Worm (Caenorhabditis elegans) whole organism, mixed stage, embryonic: Measurements from ENCODE around the gene T14G12.6.

ENCODE experiments used
- M03D4.4 ChIP-seq: sonication (generic microtip); optimal IDR thresholded peaks from 2 replicates; lab custom pipeline; 2017; ENCODE audit warnings: mild to moderate bottlenecking, missing genetic modification characterization, missing compliant biosample characterization
- bed-3 ChIP-seq: fragments of 200-800 bp; sonication (Bioruptor generic); optimal IDR thresholded peaks from 3 replicates; lab custom pipeline; 2018; ENCODE audit warnings: mild to moderate bottlenecking, missing genetic modification characterization, moderate library complexity, missing compliant biosample characterization
- blmp-1 ChIP-seq: fragments of 150-350 bp; optimal IDR thresholded peaks from 2 replicates; lab custom pipeline; 2014; ENCODE audit warnings: missing biosample characterization, missing genetic modification characterization
- ceh-39 ChIP-seq: fragments of 150-350 bp; optimal IDR thresholded peaks from 2 replicates; lab custom pipeline; 2014; ENCODE audit warnings: missing biosample characterization, missing genetic modification characterization
- ceh-43 ChIP-seq: fragments of 200-800 bp; sonication (Bioruptor generic); optimal IDR thresholded peaks from 2 replicates; lab custom pipeline; 2018; ENCODE audit warnings: mild to moderate bottlenecking, missing genetic modification characterization, moderate library complexity, missing compliant biosample characterization
- ceh-83 ChIP-seq: fragments of 200-800 bp; sonication (Bioruptor generic); optimal IDR thresholded peaks from 2 replicates; lab custom pipeline; 2018; ENCODE audit warnings: mild to moderate bottlenecking, missing genetic modification characterization, missing compliant biosample characterization
- ces-1 ChIP-seq: fragments of 150-350 bp; optimal IDR thresholded peaks from 2 replicates; lab custom pipeline; 2014; ENCODE audit warnings: missing biosample characterization, missing genetic modification reagents, missing genetic modification characterization
- cnd-1 ChIP-seq: fragments of 200-800 bp; sonication (Bioruptor generic); optimal IDR thresholded peaks from 2 replicates; lab custom pipeline; 2018; ENCODE audit warnings: mild to moderate bottlenecking, missing genetic modification characterization, missing compliant biosample characterization
- drap-1 ChIP-seq: fragments of 200-800 bp; sonication (Bioruptor generic); optimal IDR thresholded peaks from 3 replicates; lab custom pipeline; 2018; ENCODE audit warnings: mild to moderate bottlenecking, missing genetic modification characterization, missing compliant biosample characterization
- elt-1 ChIP-seq: sonication (generic microtip); optimal IDR thresholded peaks from 2 replicates; lab custom pipeline; 2017; ENCODE audit warnings: missing genetic modification characterization, mild to moderate bottlenecking, missing compliant biosample characterization, antibody characterized with exemption, moderate library complexity, borderline replicate concordance; ENCODE audit not compliant: insufficient read depth
- elt-3 ChIP-seq: fragments of 150-350 bp; optimal IDR thresholded peaks from 2 replicates; lab custom pipeline; 2014; ENCODE audit warnings: missing biosample characterization, missing genetic modification characterization
- flh-1 ChIP-seq: fragments of 200-800 bp; sonication (Bioruptor generic); optimal IDR thresholded peaks from 2 replicates; lab custom pipeline; 2018; ENCODE audit warnings: mild to moderate bottlenecking, missing genetic modification characterization, moderate library complexity, missing compliant biosample characterization
- ham-2 ChIP-seq: fragments of 200-800 bp; sonication (Bioruptor generic); optimal IDR thresholded peaks from 2 replicates; lab custom pipeline; 2018; ENCODE audit warnings: mild to moderate bottlenecking, missing genetic modification characterization, missing compliant biosample characterization
- hlh-1 ChIP-seq: fragments of 150-350 bp; optimal IDR thresholded peaks from 2 replicates; lab custom pipeline; 2014; ENCODE audit warnings: missing biosample characterization, missing genetic modification reagents, missing genetic modification characterization
- lin-13 ChIP-seq: fragments of 150-350 bp; optimal IDR thresholded peaks from 2 replicates; lab custom pipeline; 2014; ENCODE audit warnings: missing biosample characterization, missing genetic modification characterization
- lin-32 ChIP-seq: fragments of 200-800 bp; sonication (Bioruptor generic); optimal IDR thresholded peaks from 2 replicates; lab custom pipeline; 2018; ENCODE audit warnings: mild to moderate bottlenecking, missing genetic modification characterization, missing compliant biosample characterization
- lsy-2 ChIP-seq: fragments of 150-350 bp; optimal IDR thresholded peaks from 2 replicates; lab custom pipeline; 2014; ENCODE audit warnings: missing biosample characterization, missing genetic modification characterization
- mab-5 ChIP-seq: fragments of 150-350 bp; optimal IDR thresholded peaks from 2 replicates; lab custom pipeline; 2014; ENCODE audit warnings: missing biosample characterization, missing genetic modification characterization
- mep-1 ChIP-seq: fragments of 150-350 bp; optimal IDR thresholded peaks from 2 replicates; lab custom pipeline; 2017; ENCODE audit warnings: missing biosample characterization, missing genetic modification reagents, missing genetic modification characterization, inconsistent platforms
- mls-2 ChIP-seq: sonication (generic microtip); optimal IDR thresholded peaks from 2 replicates; lab custom pipeline; 2016; ENCODE audit warnings: mild to moderate bottlenecking, missing genetic modification characterization, moderate library complexity, missing compliant biosample characterization
- nhr-12 ChIP-seq: fragments of 150-350 bp; optimal IDR thresholded peaks from 2 replicates; lab custom pipeline; 2014; ENCODE audit warnings: missing biosample characterization, missing genetic modification characterization
- nhr-2 ChIP-seq: fragments of 150-350 bp; optimal IDR thresholded peaks from 2 replicates; lab custom pipeline; 2014; ENCODE audit warnings: missing biosample characterization, missing genetic modification characterization
- nhr-237 ChIP-seq: fragments of 150-350 bp; optimal IDR thresholded peaks from 2 replicates; lab custom pipeline; 2014; ENCODE audit warnings: missing biosample characterization, missing genetic modification characterization
- nhr-28 ChIP-seq: fragments of 150-350 bp; optimal IDR thresholded peaks from 2 replicates; lab custom pipeline; 2014; ENCODE audit warnings: missing biosample characterization, missing genetic modification characterization
- nhr-76 ChIP-seq: sonication (generic microtip); optimal IDR thresholded peaks from 2 replicates; lab custom pipeline; 2017; ENCODE audit warnings: missing biosample characterization, missing genetic modification characterization
- pha-4 ChIP-seq: fragments of 150-350 bp; optimal IDR thresholded peaks from 2 replicates; lab custom pipeline; 2018; ENCODE audit warnings: missing biosample characterization, missing genetic modification reagents, missing genetic modification characterization
- sem-2 ChIP-seq: fragments of 200-800 bp; sonication (Bioruptor generic); optimal IDR thresholded peaks from 2 replicates; lab custom pipeline; 2018; ENCODE audit warnings: mild to moderate bottlenecking, missing genetic modification characterization, missing compliant biosample characterization
- snpc-4 ChIP-seq: fragments of 150-350 bp; optimal IDR thresholded peaks from 2 replicates; lab custom pipeline; 2014; ENCODE audit warnings: missing biosample characterization, missing genetic modification characterization
- sptf-1 ChIP-seq: sonication (generic microtip); optimal IDR thresholded peaks from 2 replicates; lab custom pipeline; 2017; ENCODE audit warnings: mild to moderate bottlenecking, missing genetic modification characterization, moderate library complexity, missing compliant biosample characterization
- tbx-8 ChIP-seq: fragments of 200-800 bp; sonication (Bioruptor generic); optimal IDR thresholded peaks from 2 replicates; lab custom pipeline; 2018; ENCODE audit warnings: mild to moderate bottlenecking, missing genetic modification characterization, moderate library complexity, missing compliant biosample characterization
- unc-120 ChIP-seq: sonication (generic microtip); optimal IDR thresholded peaks from 2 replicates; lab custom pipeline; 2017; ENCODE audit warnings: missing genetic modification characterization, missing compliant biosample characterization; ENCODE audit not compliant: poor library complexity, severe bottlenecking
- unc-39 ChIP-seq: fragments of 150-350 bp; optimal IDR thresholded peaks from 2 replicates; lab custom pipeline; 2014; ENCODE audit warnings: missing biosample characterization, missing genetic modification characterization
- unc-62 ChIP-seq: fragments of 150-350 bp; optimal IDR thresholded peaks from 2 replicates; lab custom pipeline; 2014; ENCODE audit warnings: missing biosample characterization, missing genetic modification reagents, missing genetic modification characterization
- zip-8 ChIP-seq: fragments of 150-350 bp; optimal IDR thresholded peaks from 2 replicates; lab custom pipeline; 2014; ENCODE audit warnings: missing biosample characterization, missing genetic modification characterization
- ztf-11 ChIP-seq: fragments of 150-350 bp; optimal IDR thresholded peaks from 2 replicates; lab custom pipeline; 2014; ENCODE audit warnings: missing biosample characterization, missing genetic modification characterization

Gene T14G12.6

ce11 chrX:3792715-3793114 lies 33.5 kb upstream of the T14G12.6 start, which contains the start of gene idpp-5:
Gene idpp-5, minus strand, starts transcription at chrX:3792815.
- TF ChIP-seq snpc-4 (tag; lab: Kevin White, UChicago): no peak
- no peak for TF ChIP-seq tbx-8 (GFP tag; lab: Kevin White, UChicago)
- TF ChIP-seq flh-1 (GFP tag; lab: Kevin White, UChicago): no peak
- TF ChIP-seq nhr-28 (tag; lab: Kevin White, UChicago): no peak
- no peak for TF ChIP-seq nhr-237 (tag; lab: Kevin White, UChicago)
- TF ChIP-seq nhr-2: no peak
- TF ChIP-seq bed-3 (GFP tag; lab: Kevin White, UChicago): no peak
- TF ChIP-seq unc-62: no peak
- TF ChIP-seq sem-2 (GFP tag; lab: Kevin White, UChicago): no peak
- no peak for TF ChIP-seq mep-1
- TF ChIP-seq M03D4.4 (tag; lab: Kevin White, UChicago): no peak
- TF ChIP-seq elt-3 (tag; lab: Kevin White, UChicago): no peak
- TF ChIP-seq unc-120 (tag; lab: Kevin White, UChicago): no peak
- TF ChIP-seq nhr-12 (tag; lab: Kevin White, UChicago): no peak
- TF ChIP-seq ces-1 (GFP tag; lab: Kevin White, UChicago): no peak
- TF ChIP-seq lsy-2 (tag; lab: Kevin White, UChicago): no peak
- no peak for TF ChIP-seq nhr-76 (tag; lab: Kevin White, UChicago)

ce11 chrX:3791098-3791497 lies 31.9 kb upstream of the T14G12.6 start:
- no peak for TF ChIP-seq drap-1
- no peak for TF ChIP-seq flh-1 (GFP tag; lab: Kevin White, UChicago)
- no peak for TF ChIP-seq blmp-1 (tag; lab: Kevin White, UChicago)
- TF ChIP-seq ham-2 (GFP tag; lab: Kevin White, UChicago): no peak
- no peak for TF ChIP-seq lin-32
- TF ChIP-seq nhr-12 (tag; lab: Kevin White, UChicago): no peak
- no peak for TF ChIP-seq mls-2
- TF ChIP-seq nhr-237 (tag; lab: Kevin White, UChicago): no peak
- TF ChIP-seq unc-62: no peak
- TF ChIP-seq cnd-1 (tag; lab: Kevin White, UChicago): no peak
- no peak for TF ChIP-seq M03D4.4 (tag; lab: Kevin White, UChicago)

DNA sequence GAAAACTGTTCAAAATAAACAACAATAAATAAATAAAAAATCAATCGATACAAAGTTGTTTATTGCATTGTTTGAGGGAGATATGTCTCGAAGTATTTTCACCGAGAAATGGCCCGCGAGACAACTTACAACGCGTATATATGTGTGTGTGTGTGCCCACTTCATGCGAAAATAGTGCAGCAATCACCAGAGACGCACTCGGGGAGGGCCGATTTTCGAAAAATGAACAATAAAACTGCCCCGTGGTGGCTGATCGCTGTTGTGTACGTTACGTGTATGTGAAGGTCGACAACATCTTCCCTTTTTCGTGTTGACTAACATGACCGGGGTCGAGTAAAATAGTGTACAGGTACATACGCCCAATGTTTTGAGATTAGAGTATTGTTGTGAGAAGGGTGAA lies 29.2 kb upstream of the T14G12.6 start:
- TF ChIP-seq ham-2 (GFP tag; lab: Kevin White, UChicago) (no peak), nhr-237 (tag; lab: Kevin White, UChicago) (peak; percentile 13), mls-2 (no peak)

- TF ChIP-seq M03D4.4 (tag; lab: Kevin White, UChicago) (no peak), pha-4 (tag; lab: Kevin White, UChicago) (no peak), unc-62 (peak; percentile 69), blmp-1 (tag; lab: Kevin White, UChicago) (no peak), snpc-4 (tag; lab: Kevin White, UChicago) (no peak), ces-1 (GFP tag; lab: Kevin White, UChicago) (no peak), ceh-39 (tag; lab: Kevin White, UChicago) (no peak), unc-39 (tag; lab: Kevin White, UChicago) (no peak), zip-8 (tag; lab: Kevin White, UChicago) (no peak), lin-13 (tag; lab: Kevin White, UChicago) (no peak), hlh-1 (tag; lab: Kevin White, UChicago) (peak; percentile 8), drap-1 (no peak), lsy-2 (tag; lab: Kevin White, UChicago) (no peak), nhr-2 (peak; percentile 60), ham-2 (GFP tag; lab: Kevin White, UChicago) (peak; percentile 1), nhr-76 (tag; lab: Kevin White, UChicago) (no peak), lin-32 (no peak), flh-1 (GFP tag; lab: Kevin White, UChicago) (no peak), elt-3 (tag; lab: Kevin White, UChicago) (no peak), elt-1 (tag; lab: Kevin White, UChicago) (no peak), nhr-12 (tag; lab: Kevin White, UChicago) (no peak), cnd-1 (tag; lab: Kevin White, UChicago) (no peak), ceh-43 (no peak), mep-1 (no peak), bed-3 (GFP tag; lab: Kevin White, UChicago) (no peak), sem-2 (GFP tag; lab: Kevin White, UChicago) (no peak), ceh-83 (GFP tag; lab: Kevin White, UChicago) (no peak), unc-120 (tag; lab: Kevin White, UChicago) (peak; percentile 49), sptf-1 (peak; percentile 41), mab-5 (tag; lab: Kevin White, UChicago) (no peak), tbx-8 (GFP tag; lab: Kevin White, UChicago) (no peak), nhr-28 (tag; lab: Kevin White, UChicago) (no peak), ztf-11 (tag; lab: Kevin White, UChicago) (no peak), mls-2 (no peak), nhr-237 (tag; lab: Kevin White, UChicago) (no peak)
These were observed 28.3 kb upstream of the T14G12.6 start, which contains the start of gene pmpl-1 for ce11 chrX:3787431-3788076. Gene pmpl-1, plus strand, starts transcription at chrX:3788026.
